Worm (Caenorhabditis elegans) whole organism, L3 larva: ENCODE results near the gene pnp-1.
A peak's percentile ranks its signal among the peaks of the same experiment; 100 is the strongest.

Source experiments
- ama-1 ChIP-seq: fragments of 150-350 bp; optimal IDR thresholded peaks from 2 replicates; lab custom pipeline; 2018
- elt-1 ChIP-seq: fragments of 150-350 bp; optimal IDR thresholded peaks from 2 replicates; lab custom pipeline; 2014; ENCODE audit warnings: missing biosample characterization, missing genetic modification characterization
- elt-2 ChIP-seq: sonication (generic microtip); optimal IDR thresholded peaks from 2 replicates; lab custom pipeline; 2016; ENCODE audit warnings: missing genetic modification reagents, mild to moderate bottlenecking, missing genetic modification characterization, missing compliant biosample characterization
- nfya-1 ChIP-seq: sonication (generic microtip); optimal IDR thresholded peaks from 2 replicates; lab custom pipeline; 2017; ENCODE audit warnings: missing genetic modification characterization, mild to moderate bottlenecking, missing compliant biosample characterization, antibody characterized with exemption, moderate library complexity; ENCODE audit not compliant: insufficient read depth
- nhr-23 ChIP-seq: fragments of 150-350 bp; optimal IDR thresholded peaks from 2 replicates; lab custom pipeline; 2014; ENCODE audit warnings: missing biosample characterization, missing genetic modification reagents, missing genetic modification characterization
- unc-62 ChIP-seq: fragments of 150-350 bp; sonication (generic microtip); optimal IDR thresholded peaks from 4 replicates; lab custom pipeline; 2014; ENCODE audit warnings: missing biosample characterization, missing genetic modification reagents, missing genetic modification characterization
- ztf-11 ChIP-seq: fragments of 150-350 bp; optimal IDR thresholded peaks from 2 replicates; lab custom pipeline; 2014; ENCODE audit warnings: missing biosample characterization, missing genetic modification characterization
- ztf-4 ChIP-seq: fragments of 150-350 bp; optimal IDR thresholded peaks from 2 replicates; lab custom pipeline; 2014; ENCODE audit warnings: missing biosample characterization, missing genetic modification characterization

DNA sequence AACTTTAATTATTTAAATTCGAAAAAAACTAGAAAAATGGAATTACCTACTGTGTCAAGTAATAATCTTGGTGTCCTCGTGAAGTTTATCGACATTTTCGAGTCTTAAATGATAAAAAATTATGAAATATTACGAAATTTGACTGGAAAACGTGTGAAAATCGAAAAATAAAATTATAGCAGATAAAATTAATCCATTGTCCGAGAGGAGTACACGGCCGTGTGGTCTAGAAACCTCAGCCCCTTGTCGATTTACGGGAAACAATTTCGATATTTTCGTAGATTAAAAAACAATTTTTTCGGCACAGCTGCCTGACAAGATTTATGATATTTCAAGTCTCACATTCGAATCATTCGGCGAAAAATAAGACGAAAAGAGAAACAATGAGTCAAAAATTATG lies 41.0 kb downstream of the pnp-1 start, which contains the start of gene R02D3.8:
- TF ChIP-seq unc-62 (GFP tag; lab: Kevin White, UChicago) = no peak
- no peak for TF ChIP-seq ztf-11 (tag; lab: Kevin White, UChicago)
- TF ChIP-seq nhr-23 (tag; lab: Kevin White, UChicago) = peak; percentile 57
- no peak for TF ChIP-seq elt-1 (tag; lab: Kevin White, UChicago)
- peak; percentile 16 for TF ChIP-seq elt-2
- no peak for TF ChIP-seq ztf-4
- TF ChIP-seq nfya-1 = peak; percentile 52
- TF ChIP-seq ama-1 = peak; percentile 43
